Worm (Caenorhabditis elegans): ENCODE measurements around the gene penr-1.
A peak's percentile ranks its signal among the peaks of the same experiment; 100 is the strongest.

The penr-1 gene

ce11 chrV:5274974-5275373, 5.7 kb downstream of the penr-1 start (continued):
- TF ChIP-seq hsf-1 (GFP tag; IDR thresholded peaks at IDR 0.05) (no peak), B0261.1 (tag; optimal IDR thresholded peaks at IDR 0.05) (no peak), snpc-3.4 (tag; optimal IDR thresholded peaks at IDR 0.05) (peak; percentile 45), T07F8.4 (tag; optimal IDR thresholded peaks at IDR 0.05) (no peak), unc-62 (GFP tag; optimal IDR thresholded peaks at IDR 0.05) (no peak), F33H1.4 (GFP tag; IDR thresholded peaks at IDR 0.05) (peak; percentile 19; the same call in 1 of the 2 replicates), lsy-27 (tag; optimal IDR thresholded peaks at IDR 0.05; ENCODE audit: borderline replicate concordance, insufficient read depth) (no peak), lin-40 (tag; optimal IDR thresholded peaks at IDR 0.05) (no peak), ama-1 (optimal IDR thresholded peaks at IDR 0.05) (no peak), ama-1 (GFP tag; optimal IDR thresholded peaks at IDR 0.05) (no peak), Y67H2A.10 (GFP tag; conservative IDR thresholded peaks at IDR 0.05) (no peak), snpc-4 (GFP tag; optimal IDR thresholded peaks at IDR 0.05) (no peak), snpc-4 (tag; optimal IDR thresholded peaks at IDR 0.05) (no peak), ekl-4 (GFP tag; IDR thresholded peaks at IDR 0.05) (no peak), sptf-2 (GFP tag; optimal IDR thresholded peaks at IDR 0.05) (no peak), mcd-1 (GFP tag; IDR thresholded peaks at IDR 0.05) (peak; percentile 77), lin-54 (GFP tag; optimal IDR thresholded peaks at IDR 0.05) (peak; percentile 44), snpc-1.1 (tag; optimal IDR thresholded peaks at IDR 0.05; ENCODE audit: insufficient read depth) (no peak), ztf-25 (GFP tag; IDR thresholded peaks at IDR 0.05) (no peak), F23B12.7 (tag; optimal IDR thresholded peaks at IDR 0.05; ENCODE audit: insufficient read depth) (peak; percentile 9), repo-1 (tag; optimal IDR thresholded peaks at IDR 0.05) (no peak), Y95B8A.8 (GFP tag; IDR thresholded peaks at IDR 0.05) (no peak), nhr-120 (GFP tag; IDR thresholded peaks at IDR 0.05) (no peak), Y53G8AR.9 (GFP tag; conservative IDR thresholded peaks at IDR 0.05) (0 out of 2 replicates have a peak, but pooled peaks have one; percentile 46), pha-4 (tag; optimal IDR thresholded peaks at IDR 0.05) (no peak), dpff-1 (tag; optimal IDR thresholded peaks at IDR 0.05) (no peak), madf-8 (GFP tag; conservative IDR thresholded peaks at IDR 0.05) (no peak), K11D2.4 (GFP tag; IDR thresholded peaks at IDR 0.05) (no peak), sea-2 (GFP tag; IDR thresholded peaks at IDR 0.05) (no peak), cebp-1 (GFP tag; IDR thresholded peaks at IDR 0.05) (no peak), cebp-1 (tag; optimal IDR thresholded peaks at IDR 0.05) (peak; percentile 36), pbrm-1 (GFP tag; IDR thresholded peaks at IDR 0.05) (no peak), Y79H2A.3 (GFP tag; conservative IDR thresholded peaks at IDR 0.05) (no peak), unc-130 (GFP tag; optimal IDR thresholded peaks at IDR 0.05) (no peak), ztf-6 (GFP tag; IDR thresholded peaks at IDR 0.05) (no peak), attf-5 (GFP tag; optimal IDR thresholded peaks at IDR 0.05) (no peak), ztf-22 (GFP tag; optimal IDR thresholded peaks at IDR 0.05) (no peak), hlh-12 (tag; optimal IDR thresholded peaks at IDR 0.05) (no peak), ceh-58 (GFP tag; IDR thresholded peaks at IDR 0.05) (no peak), ceh-27 (GFP tag; optimal IDR thresholded peaks at IDR 0.05) (no peak), atf-7 (tag; optimal IDR thresholded peaks at IDR 0.05) (no peak), dpl-1 (GFP tag; optimal IDR thresholded peaks at IDR 0.05) (no peak), C06A6.2 (GFP tag; conservative IDR thresholded peaks at IDR 0.05) (no peak), F22D6.2 (tag; optimal IDR thresholded peaks at IDR 0.05) (no peak), nfya-1 (tag; optimal IDR thresholded peaks at IDR 0.05; ENCODE audit: borderline replicate concordance, insufficient read depth) (no peak), nhr-80 (tag; optimal IDR thresholded peaks at IDR 0.05) (peak; percentile 8), rcor-1 (GFP tag; IDR thresholded peaks at IDR 0.05) (no peak), him-1 (tag; optimal IDR thresholded peaks at IDR 0.05) (no peak), ceh-40 (GFP tag; IDR thresholded peaks at IDR 0.05) (no peak), B0035.1 (tag; optimal IDR thresholded peaks at IDR 0.05) (no peak)
